Worm (Caenorhabditis elegans): ENCODE measurements around the gene lido-15.
"Not testable (repeated sequence)": the region's sequence is repeated elsewhere in the genome, so short reads cannot be mapped to it uniquely, and the experiment has no call there.

Gene lido-15

DNA sequence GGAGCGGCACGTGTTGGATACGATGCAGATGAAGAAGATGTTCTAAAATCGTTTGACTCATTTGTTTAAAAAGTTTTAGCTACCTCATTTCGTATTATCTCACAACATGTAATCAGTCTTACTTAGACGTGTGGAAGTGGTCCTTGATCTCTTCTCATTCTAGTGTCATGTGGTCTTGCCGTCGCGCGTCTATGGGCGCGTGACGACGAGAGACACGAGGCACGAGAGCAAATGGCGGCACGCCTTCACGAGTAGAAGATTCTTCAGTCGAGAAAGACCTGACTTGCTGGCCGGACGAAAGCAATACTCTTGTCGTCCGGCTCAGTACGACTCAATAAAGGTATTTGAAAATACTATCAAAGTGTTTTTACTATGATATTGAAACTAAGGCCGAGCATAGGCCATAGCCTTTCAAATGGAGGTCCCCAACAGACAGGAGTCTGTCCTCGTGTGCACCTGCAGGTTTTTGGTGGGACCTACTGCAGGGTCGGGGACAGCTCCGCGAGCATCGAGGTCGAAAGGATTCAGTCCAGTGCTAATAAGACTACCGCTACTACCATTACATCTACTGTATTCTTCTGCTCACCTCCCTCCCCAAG, 4.3 kb downstream of the lido-15 start, which contains the start of gene fbxa-24:
TSS of gene fbxa-24 (plus strand) at position 276 of the 599 bp plus-strand sequence.
- TF ChIP-seq fkh-6 (tag; optimal IDR thresholded peaks at IDR 0.05); ztf-16 (tag; optimal IDR thresholded peaks at IDR 0.05); ceh-45 (GFP tag; IDR thresholded peaks at IDR 0.05): not testable (repeated sequence)

DNA sequence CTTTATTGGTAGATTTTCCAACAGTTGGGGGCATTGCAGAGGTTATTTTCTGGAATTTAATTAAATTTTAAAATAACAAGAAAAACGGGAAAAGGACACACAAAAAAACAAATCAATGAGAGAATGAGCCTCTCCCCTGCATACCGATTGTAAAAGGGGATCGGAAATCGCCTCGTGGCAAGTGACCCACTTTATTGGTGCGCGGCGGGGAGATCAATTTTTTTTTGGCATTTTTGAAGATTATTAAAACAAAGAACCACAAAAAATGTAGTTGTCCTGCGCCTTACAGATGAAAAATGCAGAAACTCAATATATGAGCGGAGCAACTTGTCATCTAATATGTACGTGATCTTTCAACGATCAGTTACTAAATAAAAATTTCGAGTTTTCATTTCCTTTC, 9.2 kb downstream of the lido-15 start, which contains the start of gene F54D10.7:
TSS of gene F54D10.7 (minus strand) at position 49 of the 400 bp plus-strand sequence.
- TF ChIP-seq madf-2 (tag; optimal IDR thresholded peaks at IDR 0.05): no peak
- TF ChIP-seq ref-2 (tag; optimal IDR thresholded peaks at IDR 0.05): no peak

DNA sequence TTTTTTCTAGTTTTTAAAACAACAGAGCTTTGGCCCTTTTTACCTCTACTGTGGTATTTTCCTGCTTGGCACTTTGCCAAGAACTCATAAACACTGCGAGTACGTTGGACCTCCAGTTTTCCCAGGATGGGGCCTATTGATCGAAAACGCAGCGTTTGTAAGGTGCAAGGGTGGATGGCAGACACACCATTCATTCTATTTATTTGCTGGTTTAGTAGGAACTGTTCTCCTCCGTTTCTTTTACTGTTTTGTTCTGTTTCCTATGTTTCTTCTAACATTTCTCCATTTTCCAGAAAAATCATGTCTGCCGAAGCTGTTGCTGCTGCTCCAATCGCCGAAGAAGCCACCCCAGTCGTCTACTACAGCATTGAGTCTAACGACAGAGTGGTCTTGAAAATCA, 11.8 kb downstream of the lido-15 start, which contains the start of gene skr-15:
TSS of gene skr-15 (plus strand) at position 301 of the 400 bp plus-strand sequence.
- TF ChIP-seq ama-1 (optimal IDR thresholded peaks at IDR 0.05) (no peak), lim-6 (tag; optimal IDR thresholded peaks at IDR 0.05) (no peak), fkh-10 (GFP tag; optimal IDR thresholded peaks at IDR 0.05) (no peak), pax-1 (tag; optimal IDR thresholded peaks at IDR 0.05) (no peak), eyg-1 (tag; optimal IDR thresholded peaks at IDR 0.05) (no peak), hlh-30 (tag; optimal IDR thresholded peaks at IDR 0.05; ENCODE audit: insufficient read depth) (no peak), tbx-2 (tag; optimal IDR thresholded peaks at IDR 0.05) (no peak), tbx-7 (tag; optimal IDR thresholded peaks at IDR 0.05) (no peak)

DNA sequence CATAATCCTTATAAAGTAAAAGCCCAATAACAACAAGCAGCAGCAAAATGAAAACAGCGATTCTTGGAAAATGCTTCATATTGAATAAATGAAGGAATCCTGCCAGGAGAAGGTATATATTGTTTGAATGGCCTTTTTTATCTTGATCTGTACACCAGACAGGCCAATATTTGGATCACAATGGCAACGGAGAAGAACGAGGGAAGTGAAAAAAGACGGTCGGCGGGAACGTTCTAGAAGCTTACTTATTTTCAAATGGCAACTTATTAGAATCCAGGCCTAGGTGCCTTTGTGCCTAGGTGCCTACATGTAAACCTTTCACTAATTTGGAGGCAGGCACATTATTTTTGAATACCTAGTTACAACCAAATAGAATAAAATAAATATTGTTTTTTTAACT, 15.7 kb downstream of the lido-15 start, which contains the start of gene F54D10.8:
TSS of gene F54D10.8 (minus strand) at position 101 of the 400 bp plus-strand sequence.
- no peak for TF ChIP-seq lim-6 (tag; optimal IDR thresholded peaks at IDR 0.05)
- TF ChIP-seq pha-4 (tag; optimal IDR thresholded peaks at IDR 0.05): no peak
- TF ChIP-seq odd-2 (tag; optimal IDR thresholded peaks at IDR 0.05): no peak
- TF ChIP-seq nhr-11 (tag; optimal IDR thresholded peaks at IDR 0.05): no peak
- TF ChIP-seq tbx-2 (tag; optimal IDR thresholded peaks at IDR 0.05): no peak
- TF ChIP-seq zip-5 (tag; optimal IDR thresholded peaks at IDR 0.05): no peak
- TF ChIP-seq madf-2 (tag; optimal IDR thresholded peaks at IDR 0.05): no peak
- TF ChIP-seq hlh-13 (GFP tag; optimal IDR thresholded peaks at IDR 0.05): no peak
- no peak for TF ChIP-seq ceh-30 (tag; optimal IDR thresholded peaks at IDR 0.05)
- TF ChIP-seq pqm-1 (tag; optimal IDR thresholded peaks at IDR 0.05): no peak

DNA sequence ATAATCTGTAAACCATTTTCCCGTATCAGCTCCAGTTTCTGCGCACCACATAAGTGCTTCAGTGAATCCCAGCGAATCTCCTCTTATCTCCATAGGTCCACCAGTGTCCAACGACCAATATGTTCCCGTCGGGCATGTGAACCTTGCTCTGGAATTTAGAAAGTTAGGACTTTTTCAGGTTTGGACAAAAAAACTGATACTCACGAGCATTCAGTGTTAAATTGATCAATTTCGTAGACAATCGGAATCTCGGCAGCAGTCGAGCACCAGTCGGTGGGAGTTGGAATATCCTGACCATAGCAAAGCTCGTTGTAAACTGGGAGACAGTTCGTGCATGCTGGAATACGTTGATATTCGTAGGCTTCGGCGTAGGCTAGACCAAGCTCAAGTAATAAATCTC, 17.5 kb downstream of the lido-15 start:
- TF ChIP-seq elt-2 (tag; optimal IDR thresholded peaks at IDR 0.05) (no peak), nhr-232 (tag; optimal IDR thresholded peaks at IDR 0.05) (no peak), ztf-16 (tag; optimal IDR thresholded peaks at IDR 0.05) (no peak), gmeb-2 (tag; optimal IDR thresholded peaks at IDR 0.05) (no peak), ceh-19 (GFP tag; optimal IDR thresholded peaks at IDR 0.05) (no peak), K09A11.1 (tag; optimal IDR thresholded peaks at IDR 0.05; ENCODE audit: insufficient read depth) (no peak), pax-1 (tag; optimal IDR thresholded peaks at IDR 0.05) (no peak), tbx-2 (tag; optimal IDR thresholded peaks at IDR 0.05) (no peak), hlh-15 (tag; optimal IDR thresholded peaks at IDR 0.05) (no peak), eyg-1 (tag; optimal IDR thresholded peaks at IDR 0.05) (no peak), nhr-11 (tag; optimal IDR thresholded peaks at IDR 0.05) (no peak), tbx-7 (tag; optimal IDR thresholded peaks at IDR 0.05) (no peak), Y22D7AL.16 (tag; optimal IDR thresholded peaks at IDR 0.05) (no peak), ama-1 (optimal IDR thresholded peaks at IDR 0.05) (no peak)

DNA sequence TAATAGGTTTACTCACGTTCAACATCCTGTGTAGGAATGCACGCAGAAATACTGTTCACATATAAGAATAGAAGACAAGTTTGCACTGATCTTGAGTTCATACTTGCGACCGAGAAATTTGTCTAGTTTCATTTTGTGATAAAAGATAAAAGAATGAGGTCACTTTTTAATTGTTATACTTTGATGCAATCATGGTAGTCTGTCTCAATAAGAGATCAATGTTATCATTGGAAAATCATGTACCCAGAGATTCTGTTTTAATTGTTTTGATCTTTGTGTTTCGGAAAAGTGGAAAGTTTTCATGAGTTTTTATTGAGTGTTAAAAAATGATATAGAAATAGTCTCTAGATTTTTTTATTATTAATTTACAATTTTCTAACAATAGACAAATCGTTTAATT, 20.3 kb downstream of the lido-15 start, which contains the start of gene F54D10.9:
TSS of gene F54D10.9 (minus strand) at position 101 of the 400 bp plus-strand sequence.
- TF ChIP-seq ztf-16 (tag; optimal IDR thresholded peaks at IDR 0.05) (no peak), lin-11 (tag; optimal IDR thresholded peaks at IDR 0.05) (no peak), hlh-13 (GFP tag; optimal IDR thresholded peaks at IDR 0.05) (no peak)

DNA sequence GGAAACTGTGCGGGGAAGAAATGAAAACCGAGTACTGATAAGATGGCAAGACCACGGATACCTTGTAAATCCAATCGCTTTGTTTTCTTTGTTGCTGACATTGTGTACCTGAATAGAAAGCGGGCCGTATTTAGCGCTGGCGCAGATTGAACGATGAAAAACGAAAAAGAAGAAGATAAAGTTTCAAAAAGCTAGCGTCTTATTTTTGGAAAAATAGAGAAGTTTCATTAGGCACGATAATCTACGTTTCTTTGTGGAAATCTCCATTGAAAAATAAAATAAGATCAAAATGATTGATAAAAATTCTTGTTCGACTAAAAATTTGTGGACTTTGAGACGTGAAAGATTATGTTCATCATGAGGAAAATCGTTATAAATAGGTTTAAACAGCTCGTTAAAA, 23.8 kb downstream of the lido-15 start, which contains the start of gene oac-4:
TSS of gene oac-4 (minus strand) at position 101 of the 400 bp plus-strand sequence.
- TF ChIP-seq rnt-1 (tag; optimal IDR thresholded peaks at IDR 0.05) (no peak), pag-3 (tag; optimal IDR thresholded peaks at IDR 0.05; ENCODE audit: borderline replicate concordance) (no peak), ceh-14 (tag; optimal IDR thresholded peaks at IDR 0.05) (no peak), dmd-4 (tag; optimal IDR thresholded peaks at IDR 0.05; ENCODE audit: borderline replicate concordance) (no peak), pqm-1 (tag; optimal IDR thresholded peaks at IDR 0.05) (no peak), lim-6 (tag; optimal IDR thresholded peaks at IDR 0.05) (no peak), pha-2 (tag; optimal IDR thresholded peaks at IDR 0.05) (no peak), odd-2 (tag; optimal IDR thresholded peaks at IDR 0.05) (no peak), pha-4 (tag; optimal IDR thresholded peaks at IDR 0.05) (no peak), hlh-8 (tag; optimal IDR thresholded peaks at IDR 0.05) (no peak), ceh-19 (GFP tag; optimal IDR thresholded peaks at IDR 0.05) (no peak), ceh-22 (tag; optimal IDR thresholded peaks at IDR 0.05) (no peak), unc-42 (tag; optimal IDR thresholded peaks at IDR 0.05) (no peak)
